Fruit fly (Drosophila melanogaster) whole organism, embryonic: ENCODE data around the gene fwe.

Source experiments
- ATbp ChIP-seq: fragments of 200-800 bp; sonication (Bioruptor generic); optimal IDR thresholded peaks from 2 replicates; lab custom pipeline; 2017; ENCODE audit warnings: missing biosample characterization, mild to moderate bottlenecking, missing genetic modification characterization, missing genetic modification reagents
- C15 ChIP-seq: fragments of 200-800 bp; sonication (Bioruptor generic); IDR thresholded peaks from 3 replicates; pipeline ENCODE4 v1.3.6; 2022; ENCODE audit warnings: missing biosample characterization, missing genetic modification characterization
- CG10979 ChIP-seq: fragments of 200-800 bp; sonication (Bioruptor generic); optimal IDR thresholded peaks from 2 replicates; lab custom pipeline; 2018; ENCODE audit warnings: missing biosample characterization, mild to moderate bottlenecking, missing genetic modification characterization, moderate library complexity
- CG14441 ChIP-seq: fragments of 200-800 bp; sonication (Bioruptor generic); IDR thresholded peaks from 2 replicates; pipeline ENCODE4 v1.3.6; 2022; ENCODE audit warnings: missing biosample characterization, missing genetic modification characterization
- CG15269 ChIP-seq: fragments of 200-800 bp; sonication (Bioruptor generic); optimal IDR thresholded peaks from 2 replicates; lab custom pipeline; 2018; ENCODE audit warnings: missing biosample characterization, mild to moderate bottlenecking, missing genetic modification characterization, moderate library complexity
- CG1602 ChIP-seq: fragments of 200-800 bp; sonication (Bioruptor generic); optimal IDR thresholded peaks from 3 replicates; lab custom pipeline; 2016; ENCODE audit warnings: missing biosample characterization, missing genetic modification characterization
- CG1647 ChIP-seq: fragments of 200-800 bp; sonication (Bioruptor generic); optimal IDR thresholded peaks from 3 replicates; lab custom pipeline; 2016; ENCODE audit warnings: missing biosample characterization, missing genetic modification characterization
- CG16779 ChIP-seq: fragments of 200-800 bp; sonication (Bioruptor generic); IDR thresholded peaks from 2 replicates; pipeline ENCODE4 v1.3.6; 2022; ENCODE audit warnings: missing biosample characterization, missing genetic modification characterization
- CG16815 ChIP-seq: fragments of 200-800 bp; sonication (Bioruptor generic); optimal IDR thresholded peaks from 3 replicates; lab custom pipeline; 2017; ENCODE audit warnings: missing biosample characterization, mild to moderate bottlenecking, missing genetic modification characterization
- CG17328 ChIP-seq: fragments of 200-800 bp; sonication (Bioruptor generic); IDR thresholded peaks from 2 replicates; pipeline ENCODE4 v1.3.6; 2022; ENCODE audit warnings: missing biosample characterization, missing genetic modification characterization
- CG17359 ChIP-seq: fragments of 200-800 bp; sonication (Bioruptor generic); optimal IDR thresholded peaks from 3 replicates; lab custom pipeline; 2018; ENCODE audit warnings: missing biosample characterization, mild to moderate bottlenecking, missing genetic modification characterization, moderate library complexity
- CG2202 ChIP-seq: fragments of 200-800 bp; sonication (Bioruptor generic); optimal IDR thresholded peaks from 2 replicates; lab custom pipeline; 2018; ENCODE audit warnings: missing biosample characterization, mild to moderate bottlenecking, missing genetic modification characterization
- CG30403 ChIP-seq: fragments of 200-800 bp; sonication (Bioruptor generic); optimal IDR thresholded peaks from 3 replicates; lab custom pipeline; 2016; ENCODE audit warnings: missing biosample characterization, missing genetic modification characterization
- CG32532 ChIP-seq: fragments of 200-800 bp; sonication (Bioruptor generic); IDR thresholded peaks from 2 replicates; pipeline ENCODE4 v1.3.6; 2022; ENCODE audit warnings: missing biosample characterization, missing genetic modification characterization
- CG4404 ChIP-seq: fragments of 200-800 bp; sonication (Bioruptor generic); IDR thresholded peaks from 2 replicates; pipeline ENCODE4 v1.3.6; 2022; ENCODE audit warnings: missing biosample characterization, missing genetic modification characterization
- CG4617 ChIP-seq: fragments of 200-800 bp; sonication (Bioruptor generic); optimal IDR thresholded peaks from 3 replicates; lab custom pipeline; 2016; ENCODE audit warnings: missing biosample characterization, missing genetic modification characterization, borderline replicate concordance
- CG6813 ChIP-seq: fragments of 200-800 bp; sonication (Bioruptor generic); optimal IDR thresholded peaks from 2 replicates; lab custom pipeline; 2017; ENCODE audit warnings: missing biosample characterization, missing genetic modification characterization, mild to moderate bottlenecking, moderate library complexity, missing genetic modification reagents
- CG7786 ChIP-seq: fragments of 200-800 bp; sonication (Bioruptor generic); optimal IDR thresholded peaks from 2 replicates; lab custom pipeline; 2016; ENCODE audit warnings: missing biosample characterization, missing genetic modification characterization
- CG8944 ChIP-seq: fragments of 200-800 bp; sonication (Bioruptor generic); optimal IDR thresholded peaks from 3 replicates; lab custom pipeline; 2016; ENCODE audit warnings: missing biosample characterization, missing genetic modification characterization
- CG9876 ChIP-seq: fragments of 200-800 bp; sonication (Bioruptor generic); optimal IDR thresholded peaks from 2 replicates; lab custom pipeline; 2016; ENCODE audit warnings: missing biosample characterization, missing genetic modification characterization
- Dad ChIP-seq: fragments of 200-800 bp; sonication (Bioruptor generic); optimal IDR thresholded peaks from 3 replicates; lab custom pipeline; 2016; ENCODE audit warnings: missing biosample characterization, missing genetic modification characterization
- Drgx ChIP-seq: fragments of 200-800 bp; sonication (Bioruptor generic); IDR thresholded peaks from 2 replicates; pipeline ENCODE4 v1.3.6; 2022; ENCODE audit warnings: missing biosample characterization, missing genetic modification characterization
- Gug ChIP-seq: fragments of 200-800 bp; sonication (Bioruptor generic); IDR thresholded peaks from 4 replicates; pipeline ENCODE4 v1.3.6; 2022; ENCODE audit warnings: missing biosample characterization, missing genetic modification characterization
- HLH3B ChIP-seq: fragments of 200-800 bp; sonication (Bioruptor generic); IDR thresholded peaks from 2 replicates; pipeline ENCODE4 v1.3.6; 2022; ENCODE audit warnings: missing biosample characterization, missing genetic modification characterization
- Hr3 ChIP-seq: fragments of 200-800 bp; sonication (Bioruptor generic); optimal IDR thresholded peaks from 3 replicates; lab custom pipeline; 2016; ENCODE audit warnings: missing biosample characterization, missing genetic modification characterization
- Hr78 ChIP-seq, 2 experiments: fragments of 200-800 bp in 1 of 2; fragments of >200 bp in 1 of 2; sonication (Bioruptor generic) in 1 of 2; optimal IDR thresholded peaks; 2 replicates each; lab custom pipeline; 2017 to 2019; ENCODE audit warnings: missing biosample characterization in 2 of 2, missing genetic modification characterization in 2 of 2, mild to moderate bottlenecking in 1 of 2, moderate library complexity in 1 of 2
- MESR4 ChIP-seq: fragments of 200-800 bp; sonication (Bioruptor generic); optimal IDR thresholded peaks from 2 replicates; lab custom pipeline; 2018; ENCODE audit warnings: missing biosample characterization, mild to moderate bottlenecking, missing genetic modification characterization, moderate library complexity
- NC2β ChIP-seq: fragments of 200-800 bp; sonication (Bioruptor generic); optimal IDR thresholded peaks from 2 replicates; lab custom pipeline; 2016; ENCODE audit warnings: missing biosample characterization, missing genetic modification characterization
- Nf-YB ChIP-seq: fragments of 200-800 bp; sonication (Bioruptor generic); optimal IDR thresholded peaks from 3 replicates; lab custom pipeline; 2019; ENCODE audit warnings: missing biosample characterization, mild to moderate bottlenecking, missing genetic modification characterization, moderate library complexity
- Nf-YC ChIP-seq: fragments of 200-800 bp; optimal IDR thresholded peaks from 3 replicates; lab custom pipeline; 2019; ENCODE audit warnings: missing biosample characterization, mild to moderate bottlenecking, missing genetic modification characterization, moderate library complexity
- Pdp1 ChIP-seq, 2 experiments: fragments of 200-800 bp; sonication (Bioruptor generic); optimal IDR thresholded peaks; 3 replicates each; lab custom pipeline; 2016; ENCODE audit warnings: missing biosample characterization in 2 of 2, missing genetic modification characterization in 2 of 2, mild to moderate bottlenecking in 1 of 2, moderate library complexity in 1 of 2
- Ravus ChIP-seq: fragments of 200-800 bp; sonication (Bioruptor generic); IDR thresholded peaks from 2 replicates; pipeline ENCODE4 v1.3.6; 2022; ENCODE audit warnings: missing biosample characterization, missing genetic modification characterization
- Side ChIP-seq: fragments of 200-800 bp; sonication (Bioruptor generic); optimal IDR thresholded peaks from 2 replicates; lab custom pipeline; 2016; ENCODE audit warnings: missing biosample characterization, missing genetic modification characterization
- br ChIP-seq: fragments of >200 bp; optimal IDR thresholded peaks from 2 replicates; lab custom pipeline; 2017
- chm ChIP-seq: fragments of 200-800 bp; sonication (Bioruptor generic); IDR thresholded peaks from 2 replicates; pipeline ENCODE4 v1.3.6; 2022; ENCODE audit warnings: missing biosample characterization, missing genetic modification characterization
- en ChIP-seq: fragments of 200-800 bp; sonication (Bioruptor generic); optimal IDR thresholded peaks from 2 replicates; lab custom pipeline; 2016; ENCODE audit warnings: missing biosample characterization, missing genetic modification characterization
- esg ChIP-seq: fragments of 200-800 bp; sonication (Bioruptor generic); conservative IDR thresholded peaks from 2 replicates; pipeline ENCODE4 v1.3.6; 2022; ENCODE audit warnings: missing biosample characterization, missing genetic modification characterization
- eve ChIP-seq, 2 experiments: fragments of >200 bp; optimal IDR thresholded peaks; 2 replicates each; lab custom pipeline; 2017; ENCODE audit warnings: missing biosample characterization in 2 of 2, missing genetic modification characterization in 2 of 2
- fd102C ChIP-seq: fragments of 200-800 bp; sonication (Bioruptor generic); optimal IDR thresholded peaks from 2 replicates; lab custom pipeline; 2018; ENCODE audit warnings: missing biosample characterization, mild to moderate bottlenecking, missing genetic modification characterization, moderate library complexity
- gsb ChIP-seq: fragments of 200-800 bp; sonication (Bioruptor generic); IDR thresholded peaks from 2 replicates; pipeline ENCODE4 v1.3.6; 2022; ENCODE audit warnings: missing biosample characterization, missing genetic modification characterization
- ham ChIP-seq: fragments of 200-800 bp; sonication (Bioruptor generic); IDR thresholded peaks from 2 replicates; pipeline ENCODE4 v1.3.6; 2022; ENCODE audit warnings: missing biosample characterization, missing genetic modification characterization
- hbn ChIP-seq: fragments of 200-800 bp; sonication (Bioruptor generic); IDR thresholded peaks from 2 replicates; pipeline ENCODE4 v1.3.6; 2022; ENCODE audit warnings: missing biosample characterization, missing genetic modification characterization; ENCODE audit not compliant: partially characterized antibody
- inv ChIP-seq: fragments of 200-800 bp; sonication (Bioruptor generic); IDR thresholded peaks from 2 replicates; pipeline ENCODE4 v1.3.6; 2022; ENCODE audit warnings: missing biosample characterization, missing genetic modification characterization; ENCODE audit not compliant: partially characterized antibody
- lola ChIP-seq, 3 experiments: fragments of >200 bp in 2 of 3; fragments of 200-800 bp in 1 of 3; sonication (Bioruptor generic) in 1 of 3; optimal IDR thresholded peaks; 2 replicates each; lab custom pipeline; 2017 to 2019; ENCODE audit warnings: missing biosample characterization in 3 of 3, missing genetic modification characterization in 3 of 3, mild to moderate bottlenecking in 1 of 3, moderate library complexity in 1 of 3
- mirr ChIP-seq: fragments of 200-800 bp; sonication (Bioruptor generic); optimal IDR thresholded peaks from 3 replicates; lab custom pipeline; 2018; ENCODE audit warnings: missing biosample characterization, mild to moderate bottlenecking, missing genetic modification characterization
- pb ChIP-seq: fragments of 200-800 bp; sonication (Bioruptor generic); optimal IDR thresholded peaks from 3 replicates; lab custom pipeline; 2016; ENCODE audit warnings: missing biosample characterization, missing genetic modification characterization
- sd ChIP-seq: fragments of 200-800 bp; sonication (Bioruptor generic); optimal IDR thresholded peaks from 3 replicates; lab custom pipeline; 2018; ENCODE audit warnings: missing biosample characterization, mild to moderate bottlenecking, missing genetic modification characterization, moderate library complexity
- seq ChIP-seq: fragments of 200-800 bp; sonication (Bioruptor generic); IDR thresholded peaks from 2 replicates; pipeline ENCODE4 v1.3.6; 2022; ENCODE audit warnings: missing biosample characterization, missing genetic modification characterization
- sug ChIP-seq: fragments of 200-800 bp; optimal IDR thresholded peaks from 2 replicates; lab custom pipeline; 2019; ENCODE audit warnings: missing biosample characterization, mild to moderate bottlenecking, missing genetic modification characterization, moderate library complexity
- tin ChIP-seq: fragments of 200-800 bp; sonication (Bioruptor generic); optimal IDR thresholded peaks from 3 replicates; lab custom pipeline; 2016; ENCODE audit warnings: missing biosample characterization, missing genetic modification characterization
- trh ChIP-seq: fragments of 200-800 bp; sonication (Bioruptor generic); optimal IDR thresholded peaks from 2 replicates; lab custom pipeline; 2016; ENCODE audit warnings: missing biosample characterization, missing genetic modification characterization
- unc-4 ChIP-seq: fragments of 200-800 bp; sonication (Bioruptor generic); IDR thresholded peaks from 2 replicates; pipeline ENCODE4 v1.3.6; 2022; ENCODE audit warnings: missing biosample characterization, missing genetic modification characterization; ENCODE audit not compliant: partially characterized antibody

fwe gene

DNA sequence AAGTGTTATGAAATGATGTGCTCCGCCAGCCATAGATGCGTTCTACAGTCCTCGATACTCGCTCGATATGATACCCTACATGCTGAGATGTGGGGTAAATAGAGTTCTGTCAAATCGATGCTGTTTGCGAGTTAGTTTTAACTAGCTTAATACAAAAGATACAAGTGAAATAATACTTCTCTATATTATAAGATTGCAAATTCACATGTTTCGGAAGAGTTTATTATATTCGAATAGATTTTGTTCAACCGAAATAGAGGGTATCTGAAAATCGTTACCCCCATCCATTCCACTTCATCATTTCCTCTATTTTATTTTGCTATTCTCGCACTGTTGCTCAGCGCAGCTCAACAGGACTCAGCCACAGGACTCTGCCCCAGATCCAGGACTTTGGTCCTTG lies 21.9 kb downstream of the fwe start (continued):
- TF ChIP-seq sd (tag; lab: Kevin White, UChicago) (no peak), Pdp1 (GFP tag; optimal IDR thresholded peaks at IDR 0.05; lab: Kevin White, UChicago) (no peak), br (lab: Kevin White, UChicago) (no peak), Ravus (GFP tag; lab: Robert Waterston, UW) (no peak), Nf-YB (GFP tag; lab: Kevin White, UChicago) (peak; percentile 19), Side (GFP tag; lab: Kevin White, UChicago) (peak; percentile 13), CG1647 (GFP tag; lab: Kevin White, UChicago) (peak; percentile 25), NC2β (peak; percentile 7), ham (GFP tag; lab: Robert Waterston, UW) (no peak), Gug (GFP tag; lab: Robert Waterston, UW) (no peak), sug (no peak), CG10979 (peak; percentile 53), CG6813 (no peak), CG4404 (GFP tag; lab: Robert Waterston, UW) (peak; percentile 84), pb (GFP tag; lab: Kevin White, UChicago) (no peak), C15 (GFP tag; lab: Robert Waterston, UW) (no peak), ATbp (GFP tag; lab: Kevin White, UChicago) (no peak), en (no peak), CG2202 (tag; lab: Kevin White, UChicago) (peak; percentile 35), CG8944 (GFP tag; lab: Kevin White, UChicago) (no peak), mirr (GFP tag; lab: Kevin White, UChicago) (no peak), CG7786 (GFP tag; lab: Kevin White, UChicago) (peak; percentile 26), Nf-YC (no peak), eve (GFP tag; optimal IDR thresholded peaks at IDR 0.05; lab: Kevin White, UChicago) (peak in 1 of 2 experiments; percentile 50), MESR4 (no peak), unc-4 (GFP tag; lab: Robert Waterston, UW) (no peak), Drgx (GFP tag; lab: Robert Waterston, UW) (no peak), lola (GFP tag; optimal IDR thresholded peaks at IDR 0.05; lab: Kevin White, UChicago) (peak in 1 of 3 experiments; percentile 72), seq (GFP tag; lab: Robert Waterston, UW) (no peak), hbn (no peak), Hr3 (peak; percentile 3), CG30403 (GFP tag; lab: Kevin White, UChicago) (peak; percentile 44), CG17328 (peak; percentile 77), CG32532 (GFP tag; lab: Robert Waterston, UW) (peak; percentile 44), esg (GFP tag; lab: Robert Waterston, UW) (peak; percentile 31; the same call in 1 of the 2 replicates), CG17359 (tag; lab: Kevin White, UChicago) (peak; percentile 52), CG1602 (GFP tag; lab: Kevin White, UChicago) (peak; percentile 24), CG4617 (no peak), CG14441 (GFP tag; lab: Robert Waterston, UW) (no peak), fd102C (GFP tag; lab: Kevin White, UChicago) (peak; percentile 85), trh (GFP tag; lab: Kevin White, UChicago) (no peak), CG9876 (GFP tag; lab: Kevin White, UChicago) (no peak), HLH3B (GFP tag; lab: Robert Waterston, UW) (peak; percentile 73), CG15269 (tag; lab: Kevin White, UChicago) (no peak), Dad (GFP tag; lab: Kevin White, UChicago) (no peak), Hr78 (GFP tag; optimal IDR thresholded peaks at IDR 0.05; lab: Kevin White, UChicago) (no peak), CG16815 (GFP tag; lab: Kevin White, UChicago) (peak; percentile 53), CG16779 (GFP tag; lab: Robert Waterston, UW) (no peak), chm (GFP tag; lab: Robert Waterston, UW) (peak; percentile 60; the same call in 1 of the 2 replicates), tin (GFP tag; lab: Kevin White, UChicago) (peak; percentile 38), gsb (GFP tag; lab: Robert Waterston, UW) (no peak), inv (no peak)
